Worm (Caenorhabditis elegans): ENCODE data around the gene cyn-17.
A peak's percentile ranks its signal among the peaks of the same experiment; 100 is the strongest.

DNA sequence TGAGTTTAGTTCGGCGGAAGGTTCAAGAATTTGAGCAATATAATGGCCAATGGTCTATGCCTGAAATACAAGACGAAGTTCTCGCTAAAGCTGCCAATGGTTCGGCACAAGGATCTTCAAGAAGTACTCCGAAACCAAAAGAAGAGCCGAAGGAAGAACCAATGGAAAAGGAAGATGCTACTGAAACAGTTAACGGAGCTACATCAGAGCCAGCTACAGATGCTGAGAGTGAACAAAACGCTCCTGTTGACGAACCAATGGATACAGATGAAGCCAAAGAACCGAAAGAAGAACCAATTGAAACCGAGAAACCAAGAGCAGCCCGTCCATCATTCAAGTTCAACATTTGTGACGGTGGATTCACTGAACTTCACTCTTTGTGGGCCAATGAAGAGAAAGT lies 31.8 kb downstream of the cyn-17 start:
- TF ChIP-seq lin-38 (GFP tag; IDR thresholded peaks at IDR 0.05) (no peak), ceh-82 (tag; optimal IDR thresholded peaks at IDR 0.05) (no peak), ceh-28 (tag; optimal IDR thresholded peaks at IDR 0.05) (no peak), mep-1 (tag; optimal IDR thresholded peaks at IDR 0.05) (no peak), fkh-10 (GFP tag; optimal IDR thresholded peaks at IDR 0.05) (no peak), lin-39 (tag; optimal IDR thresholded peaks at IDR 0.05) (no peak), lsy-2 (tag; optimal IDR thresholded peaks at IDR 0.05) (no peak), hlh-30 (tag; optimal IDR thresholded peaks at IDR 0.05; ENCODE audit: insufficient read depth) (no peak), unc-62 (GFP tag; optimal IDR thresholded peaks at IDR 0.05 in 1 of 2) (peak in 1 of 2 experiments; percentile 95), unc-62 (tag; optimal IDR thresholded peaks at IDR 0.05) (no peak), Y5F2A.4 (GFP tag; optimal IDR thresholded peaks at IDR 0.05) (no peak), mxl-3 (GFP tag; optimal IDR thresholded peaks at IDR 0.05) (no peak), unc-39 (tag; optimal IDR thresholded peaks at IDR 0.05) (no peak), nhr-28 (tag; optimal IDR thresholded peaks at IDR 0.05) (no peak)

All from whole organism, L4 larva.